Fruit fly (Drosophila melanogaster) whole organism, embryonic: ENCODE data around the gene IFT54.
A peak's percentile ranks its signal among the peaks of the same experiment; 100 is the strongest.

Source experiments
- CG10147 ChIP-seq: fragments of 200-800 bp; sonication (Bioruptor generic); optimal IDR thresholded peaks from 2 replicates; lab custom pipeline; 2019; ENCODE audit warnings: missing biosample characterization, mild to moderate bottlenecking, missing genetic modification characterization, moderate library complexity
- CG11723 ChIP-seq: fragments of 200-800 bp; sonication (Bioruptor generic); optimal IDR thresholded peaks from 2 replicates; lab custom pipeline; 2017; ENCODE audit warnings: missing biosample characterization, mild to moderate bottlenecking, missing genetic modification characterization
- CG12104 ChIP-seq: fragments of 200-800 bp; sonication (Bioruptor generic); optimal IDR thresholded peaks from 3 replicates; lab custom pipeline; 2016; ENCODE audit warnings: missing biosample characterization, missing genetic modification characterization
- CG12391 ChIP-seq: fragments of 200-800 bp; sonication (Bioruptor generic); optimal IDR thresholded peaks from 3 replicates; lab custom pipeline; 2018; ENCODE audit warnings: missing biosample characterization, mild to moderate bottlenecking, missing genetic modification characterization, moderate library complexity
- CG12769 ChIP-seq: fragments of 200-800 bp; sonication (Bioruptor generic); optimal IDR thresholded peaks from 2 replicates; lab custom pipeline; 2019; ENCODE audit warnings: missing biosample characterization, mild to moderate bottlenecking, missing genetic modification characterization, moderate library complexity
- CG13296 ChIP-seq: fragments of 200-800 bp; sonication (Bioruptor generic); optimal IDR thresholded peaks from 3 replicates; lab custom pipeline; 2018; ENCODE audit warnings: missing biosample characterization, mild to moderate bottlenecking, missing genetic modification characterization
- CG15601 ChIP-seq: fragments of 200-800 bp; sonication (Bioruptor generic); optimal IDR thresholded peaks from 3 replicates; lab custom pipeline; 2019; ENCODE audit warnings: missing biosample characterization, mild to moderate bottlenecking, missing genetic modification characterization, moderate library complexity
- CG16813 ChIP-seq: fragments of 200-800 bp; sonication (Bioruptor generic); IDR thresholded peaks from 3 replicates; pipeline ENCODE4 v1.3.6; 2022; ENCODE audit warnings: missing biosample characterization, missing genetic modification characterization; ENCODE audit not compliant: partially characterized antibody
- CG17802 ChIP-seq: fragments of 200-800 bp; sonication (Bioruptor generic); optimal IDR thresholded peaks from 2 replicates; lab custom pipeline; 2018; ENCODE audit warnings: missing biosample characterization, mild to moderate bottlenecking, missing genetic modification characterization, moderate library complexity
- CG17912 ChIP-seq: fragments of 200-800 bp; sonication (Bioruptor generic); optimal IDR thresholded peaks from 2 replicates; lab custom pipeline; 2018; ENCODE audit warnings: missing biosample characterization, mild to moderate bottlenecking, missing genetic modification characterization
- CG2875 ChIP-seq: fragments of 200-800 bp; sonication (Bioruptor generic); optimal IDR thresholded peaks from 2 replicates; lab custom pipeline; 2017; ENCODE audit warnings: missing biosample characterization, mild to moderate bottlenecking, missing genetic modification characterization, missing genetic modification reagents
- CG2889 ChIP-seq: fragments of 200-800 bp; sonication (Bioruptor generic); IDR thresholded peaks from 3 replicates; pipeline ENCODE4 v1.3.6; 2022; ENCODE audit warnings: missing biosample characterization, missing genetic modification characterization
- CG30403 ChIP-seq: fragments of 200-800 bp; sonication (Bioruptor generic); optimal IDR thresholded peaks from 3 replicates; lab custom pipeline; 2016; ENCODE audit warnings: missing biosample characterization, missing genetic modification characterization
- CG4424 ChIP-seq: fragments of 200-800 bp; sonication (Bioruptor generic); optimal IDR thresholded peaks from 3 replicates; lab custom pipeline; 2016; ENCODE audit warnings: missing biosample characterization, missing genetic modification characterization
- CG6765 ChIP-seq: fragments of 200-800 bp; sonication (Bioruptor generic); optimal IDR thresholded peaks from 3 replicates; lab custom pipeline; 2017; ENCODE audit warnings: missing biosample characterization, mild to moderate bottlenecking, missing genetic modification characterization
- CG7271 ChIP-seq: fragments of 200-800 bp; sonication (Bioruptor generic); optimal IDR thresholded peaks from 2 replicates; lab custom pipeline; 2018; ENCODE audit warnings: missing biosample characterization, mild to moderate bottlenecking, missing genetic modification characterization, moderate library complexity
- CG7745 ChIP-seq: fragments of 200-800 bp; sonication (Bioruptor generic); optimal IDR thresholded peaks from 2 replicates; lab custom pipeline; 2018; ENCODE audit warnings: missing biosample characterization, mild to moderate bottlenecking, missing genetic modification characterization, moderate library complexity
- CG8765 ChIP-seq: fragments of 200-800 bp; sonication (Bioruptor generic); IDR thresholded peaks from 2 replicates; pipeline ENCODE4 v1.3.6; 2022; ENCODE audit warnings: missing biosample characterization, missing genetic modification characterization
- Dll ChIP-seq: fragments of 200-800 bp; sonication (Bioruptor generic); IDR thresholded peaks from 4 replicates; pipeline ENCODE4 v1.3.6; 2022; ENCODE audit warnings: missing biosample characterization, missing genetic modification characterization; ENCODE audit not compliant: partially characterized antibody
- Doc3 ChIP-seq: fragments of 200-800 bp; sonication (Bioruptor generic); IDR thresholded peaks from 3 replicates; pipeline ENCODE4 v1.3.6; 2022; ENCODE audit warnings: missing biosample characterization, missing genetic modification characterization; ENCODE audit not compliant: partially characterized antibody
- ERR ChIP-seq: fragments of 200-800 bp; sonication (Bioruptor generic); optimal IDR thresholded peaks from 2 replicates; lab custom pipeline; 2016; ENCODE audit warnings: missing biosample characterization, missing genetic modification characterization
- Ets65A ChIP-seq: fragments of 200-800 bp; sonication (Bioruptor generic); peaks from one replicate; lab custom pipeline; 2016; ENCODE audit warnings: missing biosample characterization, missing genetic modification characterization
- Fer2 ChIP-seq: fragments of 200-800 bp; sonication (Bioruptor generic); optimal IDR thresholded peaks from 2 replicates; lab custom pipeline; 2018; ENCODE audit warnings: missing biosample characterization, mild to moderate bottlenecking, missing genetic modification characterization, moderate library complexity
- Fer3 ChIP-seq: fragments of 200-800 bp; sonication (Bioruptor generic); optimal IDR thresholded peaks from 2 replicates; lab custom pipeline; 2018; ENCODE audit warnings: missing biosample characterization, mild to moderate bottlenecking, missing genetic modification characterization, moderate library complexity
- Hr3 ChIP-seq: fragments of 200-800 bp; sonication (Bioruptor generic); optimal IDR thresholded peaks from 3 replicates; lab custom pipeline; 2016; ENCODE audit warnings: missing biosample characterization, missing genetic modification characterization
- Hr78 ChIP-seq, 2 experiments: fragments of 200-800 bp in 1 of 2; fragments of >200 bp in 1 of 2; sonication (Bioruptor generic) in 1 of 2; optimal IDR thresholded peaks; 2 replicates each; lab custom pipeline; 2017 to 2019; ENCODE audit warnings: missing biosample characterization in 2 of 2, missing genetic modification characterization in 2 of 2, mild to moderate bottlenecking in 1 of 2, moderate library complexity in 1 of 2
- Lim3 ChIP-seq: fragments of 200-800 bp; sonication (Bioruptor generic); IDR thresholded peaks from 2 replicates; pipeline ENCODE4 v1.3.6; 2022; ENCODE audit warnings: missing biosample characterization, missing genetic modification characterization
- NFAT ChIP-seq: fragments of 200-800 bp; sonication (Bioruptor generic); IDR thresholded peaks from 2 replicates; pipeline ENCODE4 v1.3.6; 2022; ENCODE audit warnings: missing biosample characterization, missing genetic modification characterization
- Neu2 ChIP-seq: fragments of 200-800 bp; sonication (Bioruptor generic); optimal IDR thresholded peaks from 3 replicates; lab custom pipeline; 2016; ENCODE audit warnings: missing biosample characterization, missing genetic modification characterization, borderline replicate concordance
- Oaz ChIP-seq: fragments of 200-800 bp; sonication (Bioruptor generic); IDR thresholded peaks from 2 replicates; pipeline ENCODE4 v1.3.6; 2022; ENCODE audit warnings: missing biosample characterization, missing genetic modification characterization
- Rx ChIP-seq: fragments of 200-800 bp; sonication (Bioruptor generic); IDR thresholded peaks from 2 replicates; pipeline ENCODE4 v1.3.6; 2022; ENCODE audit warnings: missing biosample characterization, missing genetic modification characterization
- Sry-β ChIP-seq: fragments of 200-800 bp; sonication (Bioruptor generic); optimal IDR thresholded peaks from 2 replicates; lab custom pipeline; 2018; ENCODE audit warnings: missing biosample characterization, mild to moderate bottlenecking, missing genetic modification characterization, moderate library complexity
- Tbp ChIP-seq: fragments of >200 bp; optimal IDR thresholded peaks from 2 replicates; lab custom pipeline; 2018; ENCODE audit warnings: missing biosample characterization, missing genetic modification characterization
- Xrp1 ChIP-seq: fragments of 200-800 bp; sonication (Bioruptor generic); IDR thresholded peaks from 2 replicates; pipeline ENCODE4 v1.3.6; 2022; ENCODE audit warnings: missing biosample characterization, missing genetic modification characterization
- bcd ChIP-seq: fragments of 200-800 bp; sonication (Bioruptor generic); optimal IDR thresholded peaks from 2 replicates; lab custom pipeline; 2017; ENCODE audit warnings: missing biosample characterization, mild to moderate bottlenecking, missing genetic modification characterization
- bsh ChIP-seq, 2 experiments: fragments of 200-800 bp; sonication (Bioruptor generic); optimal IDR thresholded peaks; 2 replicates each; lab custom pipeline; 2017 to 2018; ENCODE audit warnings: mild to moderate bottlenecking in 2 of 2, missing biosample characterization in 2 of 2, missing genetic modification characterization in 2 of 2, moderate library complexity in 1 of 2
- cad ChIP-seq: fragments of >200 bp; optimal IDR thresholded peaks from 2 replicates; lab custom pipeline; 2017; ENCODE audit warnings: missing biosample characterization, missing genetic modification characterization
- cas ChIP-seq: fragments of 200-800 bp; sonication (Bioruptor generic); IDR thresholded peaks from 2 replicates; pipeline ENCODE4 v1.3.6; 2022; ENCODE audit warnings: missing biosample characterization, missing genetic modification characterization
- crc ChIP-seq: fragments of 200-800 bp; sonication (Bioruptor generic); optimal IDR thresholded peaks from 2 replicates; lab custom pipeline; 2016; ENCODE audit warnings: missing biosample characterization, missing genetic modification characterization
- dimm ChIP-seq: fragments of 200-800 bp; sonication (Bioruptor generic); IDR thresholded peaks from 2 replicates; pipeline ENCODE4 v1.3.6; 2022; ENCODE audit warnings: missing biosample characterization, missing genetic modification characterization
- en ChIP-seq: fragments of 200-800 bp; sonication (Bioruptor generic); optimal IDR thresholded peaks from 2 replicates; lab custom pipeline; 2016; ENCODE audit warnings: missing biosample characterization, missing genetic modification characterization
- gro ChIP-seq: fragments of 200-800 bp; sonication (Bioruptor generic); optimal IDR thresholded peaks from 2 replicates; lab custom pipeline; 2016; ENCODE audit warnings: missing biosample characterization, missing genetic modification characterization
- gsb ChIP-seq: fragments of 200-800 bp; sonication (Bioruptor generic); IDR thresholded peaks from 2 replicates; pipeline ENCODE4 v1.3.6; 2022; ENCODE audit warnings: missing biosample characterization, missing genetic modification characterization
- hbn ChIP-seq: fragments of 200-800 bp; sonication (Bioruptor generic); IDR thresholded peaks from 2 replicates; pipeline ENCODE4 v1.3.6; 2022; ENCODE audit warnings: missing biosample characterization, missing genetic modification characterization; ENCODE audit not compliant: partially characterized antibody
- hth ChIP-seq: fragments of >200 bp; optimal IDR thresholded peaks from 2 replicates; lab custom pipeline; 2017; ENCODE audit warnings: inconsistent platforms
- luna ChIP-seq: fragments of 200-800 bp; sonication (Bioruptor generic); optimal IDR thresholded peaks from 2 replicates; lab custom pipeline; 2016; ENCODE audit warnings: missing biosample characterization, missing genetic modification characterization
- sisA ChIP-seq: fragments of 200-800 bp; sonication (Bioruptor generic); IDR thresholded peaks from 2 replicates; pipeline ENCODE4 v1.3.6; 2022; ENCODE audit warnings: missing biosample characterization, missing genetic modification characterization
- ssp ChIP-seq: fragments of 200-800 bp; sonication (Bioruptor generic); IDR thresholded peaks from 2 replicates; pipeline ENCODE4 v1.3.6; 2022; ENCODE audit warnings: missing biosample characterization, missing genetic modification characterization
- stwl ChIP-seq: fragments of 200-800 bp; sonication (Bioruptor generic); optimal IDR thresholded peaks from 3 replicates; lab custom pipeline; 2018; ENCODE audit warnings: missing biosample characterization, mild to moderate bottlenecking, missing genetic modification characterization, moderate library complexity
- tll ChIP-seq, 2 experiments: fragments of 200-800 bp in 1 of 2; fragments of >200 bp in 1 of 2; sonication (Bioruptor generic) in 1 of 2; optimal IDR thresholded peaks; 2 replicates each; lab custom pipeline; 2017 to 2019; ENCODE audit warnings: missing biosample characterization in 2 of 2, missing genetic modification characterization in 2 of 2, mild to moderate bottlenecking in 1 of 2, moderate library complexity in 1 of 2
- usp ChIP-seq: fragments of >200 bp; optimal IDR thresholded peaks from 2 replicates; lab custom pipeline; 2017; ENCODE audit warnings: missing biosample characterization, missing genetic modification characterization

Gene IFT54

dm6 chr3R:14283042-14283626 lies 19.1 kb upstream of the IFT54 start (continued):
- TF ChIP-seq CG2889 (GFP tag; lab: Robert Waterston, UW) (no peak), CG17802 (tag; lab: Kevin White, UChicago) (no peak), cas (GFP tag; lab: Robert Waterston, UW) (no peak), Oaz (no peak), Lim3 (GFP tag; lab: Robert Waterston, UW) (no peak), Neu2 (GFP tag; lab: Kevin White, UChicago) (no peak), Doc3 (no peak), CG8765 (GFP tag; lab: Robert Waterston, UW) (no peak), hbn (no peak), Hr3 (GFP tag; lab: Kevin White, UChicago) (peak; percentile 18), Hr78 (GFP tag; optimal IDR thresholded peaks at IDR 0.05; lab: Kevin White, UChicago) (no peak), bcd (peak; percentile 46), CG12769 (no peak), CG7745 (tag; lab: Kevin White, UChicago) (no peak), CG4424 (GFP tag; lab: Kevin White, UChicago) (no peak), CG6765 (GFP tag; lab: Kevin White, UChicago) (peak; percentile 25), CG30403 (GFP tag; lab: Kevin White, UChicago) (peak; percentile 50), gro (GFP tag; lab: Kevin White, UChicago) (peak; percentile 76), Xrp1 (GFP tag; lab: Robert Waterston, UW) (no peak), NFAT (GFP tag; lab: Robert Waterston, UW) (no peak), Fer3 (tag; lab: Kevin White, UChicago) (peak; percentile 10), hth (no peak), ERR (peak; percentile 4), Ets65A (GFP tag; lab: Kevin White, UChicago) (peak; percentile 79), dimm (GFP tag; lab: Robert Waterston, UW) (no peak), bsh (GFP tag; optimal IDR thresholded peaks at IDR 0.05; lab: Kevin White, UChicago) (no peak), cad (peak; percentile 30), CG7271 (tag; lab: Kevin White, UChicago) (no peak), luna (peak; percentile 60), CG11723 (GFP tag; lab: Kevin White, UChicago) (no peak), CG13296 (GFP tag; lab: Kevin White, UChicago) (no peak), Tbp (GFP tag; lab: Kevin White, UChicago) (no peak), gsb (GFP tag; lab: Robert Waterston, UW) (no peak), CG10147 (peak; percentile 52), CG12391 (peak; percentile 49), CG12104 (GFP tag; lab: Kevin White, UChicago) (no peak), usp (GFP tag; lab: Kevin White, UChicago) (no peak), Fer2 (tag; lab: Kevin White, UChicago) (no peak), CG15601 (tag; lab: Kevin White, UChicago) (no peak), tll (GFP tag; optimal IDR thresholded peaks at IDR 0.05; lab: Kevin White, UChicago) (no peak), en (GFP tag; lab: Kevin White, UChicago) (peak; percentile 4), Dll (GFP tag; lab: Robert Waterston, UW) (no peak), CG16813 (GFP tag; lab: Robert Waterston, UW) (no peak), CG2875 (no peak), CG17912 (GFP tag; lab: Kevin White, UChicago) (no peak), ssp (GFP tag; lab: Robert Waterston, UW) (no peak), Sry-β (GFP tag; lab: Kevin White, UChicago) (no peak), Rx (GFP tag; lab: Robert Waterston, UW) (no peak), stwl (no peak), crc (GFP tag; lab: Kevin White, UChicago) (peak; percentile 49), sisA (no peak)
